Worm (Caenorhabditis elegans) whole organism, late embryonic: ENCODE data around the gene usp-50.

ENCODE experiments used
- ceh-2 ChIP-seq: sonication (generic microtip); optimal IDR thresholded peaks from 2 replicates; lab custom pipeline; 2016; ENCODE audit warnings: missing genotype, missing genetic modification characterization, missing compliant biosample characterization
- ets-4 ChIP-seq: sonication (generic microtip); optimal IDR thresholded peaks from 2 replicates; lab custom pipeline; 2016; ENCODE audit warnings: missing genetic modification characterization, missing compliant biosample characterization
- lin-11 ChIP-seq: fragments of 200-800 bp; sonication (Bioruptor generic); optimal IDR thresholded peaks from 2 replicates; lab custom pipeline; 2018; ENCODE audit warnings: mild to moderate bottlenecking, missing genetic modification characterization, missing compliant biosample characterization
- nfya-1 ChIP-seq: sonication (generic microtip); optimal IDR thresholded peaks from 2 replicates; lab custom pipeline; 2017; ENCODE audit warnings: missing genetic modification characterization, mild to moderate bottlenecking, missing compliant biosample characterization, antibody characterized with exemption, moderate library complexity
- nhr-11 ChIP-seq: fragments of 150-350 bp; optimal IDR thresholded peaks from 2 replicates; lab custom pipeline; 2014; ENCODE audit warnings: missing biosample characterization, missing genetic modification characterization
- npax-4 ChIP-seq: sonication (generic microtip); optimal IDR thresholded peaks from 2 replicates; lab custom pipeline; 2016; ENCODE audit warnings: missing genetic modification characterization, missing compliant biosample characterization
- pax-1 ChIP-seq: fragments of 150-350 bp; optimal IDR thresholded peaks from 2 replicates; lab custom pipeline; 2014; ENCODE audit warnings: missing biosample characterization, missing genetic modification characterization
- pha-4 ChIP-seq: fragments of 150-350 bp; optimal IDR thresholded peaks from 2 replicates; lab custom pipeline; 2018; ENCODE audit warnings: missing biosample characterization, missing genetic modification reagents, missing genetic modification characterization
- sdc-2 ChIP-seq: sonication (generic microtip); optimal IDR thresholded peaks from 2 replicates; lab custom pipeline; 2016; ENCODE audit warnings: missing genotype, missing genetic modification characterization, missing compliant biosample characterization
- sox-4 ChIP-seq: sonication (generic microtip); optimal IDR thresholded peaks from 2 replicates; lab custom pipeline; 2017; ENCODE audit warnings: mild to moderate bottlenecking, missing genetic modification characterization, inconsistent platforms, missing compliant biosample characterization
- unc-42 ChIP-seq: sonication (generic microtip); optimal IDR thresholded peaks from 2 replicates; lab custom pipeline; 2016; ENCODE audit warnings: missing genotype, missing genetic modification characterization, missing compliant biosample characterization

ce11 chrV:17966747-17967146, 42.0 kb downstream of the usp-50 start, which contains the start of gene gck-3:
- TF ChIP-seq npax-4 (tag; lab: Kevin White, UChicago) = no peak
- TF ChIP-seq nhr-11 (tag; lab: Kevin White, UChicago) = no peak
- no peak for TF ChIP-seq sdc-2 (tag; lab: Kevin White, UChicago)
- no peak for TF ChIP-seq pha-4 (tag; lab: Kevin White, UChicago)
- no peak for TF ChIP-seq ceh-2 (tag; lab: Kevin White, UChicago)
- TF ChIP-seq nfya-1 (tag; lab: Kevin White, UChicago) = no peak
- no peak for TF ChIP-seq lin-11 (tag; lab: Kevin White, UChicago)
- TF ChIP-seq sox-4 (tag; lab: Kevin White, UChicago) = no peak
- TF ChIP-seq pax-1 (tag; lab: Kevin White, UChicago) = no peak
- no peak for TF ChIP-seq ets-4
- TF ChIP-seq unc-42 (tag; lab: Kevin White, UChicago) = no peak
